Fruit fly (Drosophila melanogaster) whole organism, prepupa: ENCODE results near the gene yellow-f2.

Experiments
- Blimp-1 ChIP-seq: fragments of 200-800 bp; sonication (Bioruptor generic); optimal IDR thresholded peaks from 3 replicates; lab custom pipeline; 2017; ENCODE audit warnings: missing biosample characterization, missing genetic modification characterization, mild to moderate bottlenecking, moderate library complexity, missing genetic modification reagents
- CG10631 ChIP-seq: fragments of 200-800 bp; sonication (Bioruptor generic); optimal IDR thresholded peaks from 2 replicates; lab custom pipeline; 2016; ENCODE audit warnings: missing biosample characterization, missing genetic modification characterization
- CG10669 ChIP-seq: fragments of 200-800 bp; sonication (Bioruptor generic); optimal IDR thresholded peaks from 3 replicates; lab custom pipeline; 2018; ENCODE audit warnings: missing biosample characterization, mild to moderate bottlenecking, missing genetic modification characterization, moderate library complexity
- CG11294 ChIP-seq: fragments of 200-800 bp; sonication (Bioruptor generic); IDR thresholded peaks from 2 replicates; pipeline ENCODE4 v1.3.6; 2022; ENCODE audit warnings: missing biosample characterization, missing genetic modification characterization
- CG11762 ChIP-seq: fragments of 200-800 bp; sonication (Bioruptor generic); optimal IDR thresholded peaks from 3 replicates; lab custom pipeline; 2016; ENCODE audit warnings: missing biosample characterization, missing genetic modification characterization; ENCODE audit not compliant: insufficient read depth
- CG11902 ChIP-seq: fragments of 200-800 bp; sonication (Bioruptor generic); optimal IDR thresholded peaks from 3 replicates; lab custom pipeline; 2016; ENCODE audit warnings: missing biosample characterization, missing genetic modification characterization
- CG15336 ChIP-seq: fragments of 200-800 bp; sonication (Bioruptor generic); IDR thresholded peaks from 2 replicates; pipeline ENCODE4 v1.3.6; 2022; ENCODE audit warnings: missing biosample characterization, missing genetic modification characterization
- CG1621 ChIP-seq: fragments of 200-800 bp; sonication (Bioruptor generic); optimal IDR thresholded peaks from 3 replicates; lab custom pipeline; 2018; ENCODE audit warnings: missing biosample characterization, mild to moderate bottlenecking, missing genetic modification characterization
- CG3032 ChIP-seq: fragments of 200-800 bp; optimal IDR thresholded peaks from 2 replicates; lab custom pipeline; 2019; ENCODE audit warnings: missing biosample characterization, mild to moderate bottlenecking, missing genetic modification characterization, moderate library complexity
- CG31627 ChIP-seq: fragments of 200-800 bp; sonication (Bioruptor generic); optimal IDR thresholded peaks from 3 replicates; lab custom pipeline; 2016; ENCODE audit warnings: missing biosample characterization, missing genetic modification characterization
- CG32006 ChIP-seq: fragments of 200-800 bp; sonication (Bioruptor generic); optimal IDR thresholded peaks from 3 replicates; lab custom pipeline; 2017; ENCODE audit warnings: missing biosample characterization, mild to moderate bottlenecking, missing genetic modification characterization
- CG34406 ChIP-seq: fragments of 200-800 bp; sonication (Bioruptor generic); optimal IDR thresholded peaks from 3 replicates; lab custom pipeline; 2016; ENCODE audit warnings: missing biosample characterization, missing genetic modification characterization
- CG3919 ChIP-seq: fragments of 200-800 bp; sonication (Bioruptor generic); optimal IDR thresholded peaks from 3 replicates; lab custom pipeline; 2016; ENCODE audit warnings: missing biosample characterization, missing genetic modification characterization
- CG4318 ChIP-seq: fragments of 200-800 bp; sonication (Bioruptor generic); optimal IDR thresholded peaks from 3 replicates; lab custom pipeline; 2017; ENCODE audit warnings: missing biosample characterization, mild to moderate bottlenecking, missing genetic modification characterization
- CG6163 ChIP-seq: fragments of 200-800 bp; sonication (Bioruptor generic); IDR thresholded peaks from 3 replicates; pipeline ENCODE4 v1.3.6; 2022; ENCODE audit warnings: missing biosample characterization, missing genetic modification characterization
- CG6808 ChIP-seq: fragments of 200-800 bp; sonication (Bioruptor generic); optimal IDR thresholded peaks from 3 replicates; lab custom pipeline; 2017; ENCODE audit warnings: missing biosample characterization, missing genetic modification characterization, mild to moderate bottlenecking, moderate library complexity, missing genetic modification reagents
- CG6854 ChIP-seq: fragments of 200-800 bp; sonication (Bioruptor generic); optimal IDR thresholded peaks from 2 replicates; lab custom pipeline; 2017; ENCODE audit warnings: missing biosample characterization, mild to moderate bottlenecking, missing genetic modification characterization
- CG7368 ChIP-seq: fragments of 200-800 bp; sonication (Bioruptor generic); optimal IDR thresholded peaks from 3 replicates; lab custom pipeline; 2016; ENCODE audit warnings: missing biosample characterization, missing genetic modification characterization
- CG8319 ChIP-seq: fragments of 200-800 bp; sonication (Bioruptor generic); optimal IDR thresholded peaks from 3 replicates; lab custom pipeline; 2016; ENCODE audit warnings: missing biosample characterization, missing genetic modification characterization
- CG8632 ChIP-seq: fragments of 200-800 bp; sonication (Bioruptor generic); optimal IDR thresholded peaks from 3 replicates; lab custom pipeline; 2016; ENCODE audit warnings: missing biosample characterization, missing genetic modification characterization
- CG9139 ChIP-seq: fragments of 200-800 bp; sonication (Bioruptor generic); optimal IDR thresholded peaks from 3 replicates; lab custom pipeline; 2017; ENCODE audit warnings: missing biosample characterization, mild to moderate bottlenecking, missing genetic modification characterization
- Eip75B ChIP-seq: fragments of 200-800 bp; sonication (Bioruptor generic); optimal IDR thresholded peaks from 3 replicates; lab custom pipeline; 2016; ENCODE audit warnings: missing biosample characterization, missing genetic modification characterization
- Eip78C ChIP-seq: fragments of 200-800 bp; sonication (Bioruptor generic); peaks from one replicate; lab custom pipeline; 2016; ENCODE audit warnings: missing biosample characterization, missing genetic modification characterization
- Eip93F ChIP-seq: fragments of 200-800 bp; sonication (Bioruptor generic); optimal IDR thresholded peaks from 2 replicates; lab custom pipeline; 2016; ENCODE audit warnings: missing biosample characterization, mild to moderate bottlenecking, missing genetic modification characterization
- Ets96B ChIP-seq: fragments of 200-800 bp; optimal IDR thresholded peaks from 2 replicates; lab custom pipeline; 2019; ENCODE audit warnings: missing biosample characterization, mild to moderate bottlenecking, missing genetic modification characterization, moderate library complexity
- Gug ChIP-seq: fragments of 200-800 bp; sonication (Bioruptor generic); IDR thresholded peaks from 2 replicates; pipeline ENCODE4 v1.3.6; 2022; ENCODE audit warnings: missing biosample characterization, missing genetic modification characterization
- Hr39 ChIP-seq: fragments of 200-800 bp; sonication (Bioruptor generic); optimal IDR thresholded peaks from 2 replicates; lab custom pipeline; 2016; ENCODE audit warnings: missing biosample characterization, missing genetic modification characterization
- Hr4 ChIP-seq: fragments of 200-800 bp; sonication (Bioruptor generic); optimal IDR thresholded peaks from 3 replicates; lab custom pipeline; 2016; ENCODE audit warnings: missing biosample characterization, missing genetic modification characterization
- OdsH ChIP-seq: fragments of 200-800 bp; sonication (Bioruptor generic); optimal IDR thresholded peaks from 3 replicates; lab custom pipeline; 2016; ENCODE audit warnings: missing biosample characterization, missing genetic modification characterization
- Sox14 ChIP-seq: fragments of 200-800 bp; sonication (Bioruptor generic); optimal IDR thresholded peaks from 3 replicates; lab custom pipeline; 2016; ENCODE audit warnings: missing biosample characterization, missing genetic modification characterization
- Sox15 ChIP-seq: fragments of 200-800 bp; sonication (Bioruptor generic); optimal IDR thresholded peaks from 3 replicates; lab custom pipeline; 2016; ENCODE audit warnings: missing biosample characterization, missing genetic modification characterization
- acj6 ChIP-seq: fragments of 200-800 bp; sonication (Bioruptor generic); optimal IDR thresholded peaks from 3 replicates; lab custom pipeline; 2016; ENCODE audit warnings: missing biosample characterization, missing genetic modification characterization
- cyc ChIP-seq: fragments of 200-800 bp; sonication (Bioruptor generic); optimal IDR thresholded peaks from 3 replicates; lab custom pipeline; 2016; ENCODE audit warnings: missing biosample characterization, missing genetic modification characterization
- dsx ChIP-seq: fragments of 200-800 bp; optimal IDR thresholded peaks from 3 replicates; lab custom pipeline; 2019; ENCODE audit warnings: missing biosample characterization, mild to moderate bottlenecking, missing genetic modification characterization, moderate library complexity; ENCODE audit not compliant: poor library complexity, severe bottlenecking
- eg ChIP-seq: fragments of 200-800 bp; sonication (Bioruptor generic); IDR thresholded peaks from 3 replicates; pipeline ENCODE4 v1.3.6; 2022; ENCODE audit warnings: missing biosample characterization, missing genetic modification characterization
- esn ChIP-seq: fragments of 200-800 bp; sonication (Bioruptor generic); optimal IDR thresholded peaks from 2 replicates; lab custom pipeline; 2016; ENCODE audit warnings: missing biosample characterization, mild to moderate bottlenecking, missing genetic modification characterization, moderate library complexity
- fd59A ChIP-seq: fragments of 200-800 bp; sonication (Bioruptor generic); optimal IDR thresholded peaks from 2 replicates; lab custom pipeline; 2017; ENCODE audit warnings: missing biosample characterization, mild to moderate bottlenecking, missing genetic modification characterization, missing genetic modification reagents
- fd85E ChIP-seq: fragments of 200-800 bp; sonication (Bioruptor generic); optimal IDR thresholded peaks from 3 replicates; lab custom pipeline; 2016; ENCODE audit warnings: missing biosample characterization, missing genetic modification characterization
- fkh ChIP-seq: fragments of 200-800 bp; sonication (Bioruptor generic); optimal IDR thresholded peaks from 3 replicates; lab custom pipeline; 2017; ENCODE audit warnings: missing biosample characterization, mild to moderate bottlenecking, missing genetic modification characterization, moderate library complexity
- lz ChIP-seq: fragments of 200-800 bp; sonication (Bioruptor generic); optimal IDR thresholded peaks from 3 replicates; lab custom pipeline; 2016; ENCODE audit warnings: missing biosample characterization, missing genetic modification characterization
- net ChIP-seq: fragments of 200-800 bp; sonication (Bioruptor generic); optimal IDR thresholded peaks from 3 replicates; lab custom pipeline; 2016; ENCODE audit warnings: missing biosample characterization, missing genetic modification characterization
- pdm3 ChIP-seq: fragments of 200-800 bp; sonication (Bioruptor generic); optimal IDR thresholded peaks from 3 replicates; lab custom pipeline; 2016; ENCODE audit warnings: missing biosample characterization, missing genetic modification characterization
- salr ChIP-seq, 2 experiments: fragments of 200-800 bp; sonication (Bioruptor generic); optimal IDR thresholded peaks; 3 replicates each; lab custom pipeline; 2016 to 2018; ENCODE audit warnings: missing biosample characterization in 2 of 2, missing genetic modification characterization in 2 of 2, mild to moderate bottlenecking in 1 of 2
- spab ChIP-seq: fragments of 200-800 bp; sonication (Bioruptor generic); optimal IDR thresholded peaks from 2 replicates; lab custom pipeline; 2017; ENCODE audit warnings: missing biosample characterization, mild to moderate bottlenecking, missing genetic modification characterization, missing genetic modification reagents
- ss ChIP-seq, 2 experiments: fragments of 200-800 bp; sonication (Bioruptor generic); optimal IDR thresholded peaks; 2 replicates in 1 of 2; 3 replicates in 1 of 2; lab custom pipeline; 2017 to 2018; ENCODE audit warnings: mild to moderate bottlenecking in 2 of 2, missing biosample characterization in 2 of 2, missing genetic modification characterization in 2 of 2, moderate library complexity in 1 of 2
- svp ChIP-seq: fragments of 200-800 bp; sonication (Bioruptor generic); peaks from one replicate; lab custom pipeline; 2016; ENCODE audit warnings: missing biosample characterization, missing genetic modification characterization
- topi ChIP-seq: fragments of 200-800 bp; sonication (Bioruptor generic); optimal IDR thresholded peaks from 3 replicates; lab custom pipeline; 2016; ENCODE audit warnings: missing biosample characterization, missing genetic modification characterization

The yellow-f2 gene

dm6 chr3R:13017623-13018036, 22.7 kb upstream of the yellow-f2 start (continued):
- TF ChIP-seq fd59A = no peak

dm6 chr3R:13015811-13016766, 21.1 kb upstream of the yellow-f2 start:
- TF ChIP-seq CG11902 (GFP tag; lab: Kevin White, UChicago) = no peak
- TF ChIP-seq CG11762 (GFP tag; lab: Kevin White, UChicago) = no peak
- TF ChIP-seq CG10631 (GFP tag; lab: Kevin White, UChicago) = peak; percentile 74
- no peak for TF ChIP-seq CG7368
- TF ChIP-seq ss (GFP tag; optimal IDR thresholded peaks at IDR 0.05; lab: Kevin White, UChicago) = peak; percentile 51 to 70
- TF ChIP-seq Gug (GFP tag; lab: Robert Waterston, UW) = no peak
- TF ChIP-seq fd85E (GFP tag; lab: Kevin White, UChicago) = no peak
- no peak for TF ChIP-seq pdm3 (GFP tag; lab: Kevin White, UChicago)
- TF ChIP-seq dsx (GFP tag; lab: Kevin White, UChicago) = peak; percentile 61
- TF ChIP-seq salr (GFP tag; optimal IDR thresholded peaks at IDR 0.05; lab: Kevin White, UChicago) = no peak
- no peak for TF ChIP-seq Hr4 (GFP tag; lab: Kevin White, UChicago)
- TF ChIP-seq Hr39 (GFP tag; lab: Kevin White, UChicago) = no peak
- peak; percentile 84 for TF ChIP-seq Eip78C
- peak; percentile 18 for TF ChIP-seq Eip93F
- no peak for TF ChIP-seq svp (GFP tag; lab: Kevin White, UChicago)
- TF ChIP-seq CG8632 = no peak
- TF ChIP-seq net = peak; percentile 19
- TF ChIP-seq CG6854 = no peak
- no peak for TF ChIP-seq CG10669 (GFP tag; lab: Kevin White, UChicago)
- peak; percentile 32 for TF ChIP-seq Blimp-1
- TF ChIP-seq fd59A = no peak
- peak; percentile 17 for TF ChIP-seq Eip75B (GFP tag; lab: Kevin White, UChicago)
- TF ChIP-seq CG31627 (GFP tag; lab: Kevin White, UChicago) = no peak
- peak; percentile 4 for TF ChIP-seq cyc (GFP tag; lab: Kevin White, UChicago)
- TF ChIP-seq Sox14 (GFP tag; lab: Kevin White, UChicago) = no peak
- TF ChIP-seq CG4318 = no peak
- TF ChIP-seq CG3919 (GFP tag; lab: Kevin White, UChicago) = no peak
- peak; percentile 4 for TF ChIP-seq CG1621 (tag; lab: Kevin White, UChicago)
- no peak for TF ChIP-seq CG8319 (GFP tag; lab: Kevin White, UChicago)
- peak; percentile 14 for TF ChIP-seq Ets96B
- no peak for TF ChIP-seq CG34406 (GFP tag; lab: Kevin White, UChicago)
- no peak for TF ChIP-seq acj6 (GFP tag; lab: Kevin White, UChicago)
- no peak for TF ChIP-seq Sox15 (GFP tag; lab: Kevin White, UChicago)
- peak; percentile 22 for TF ChIP-seq CG32006 (GFP tag; lab: Kevin White, UChicago)
- TF ChIP-seq lz (GFP tag; lab: Kevin White, UChicago) = no peak
- TF ChIP-seq CG15336 = peak; percentile 24; the same call in 1 of the 2 replicates
- peak; percentile 21 for TF ChIP-seq fkh (GFP tag; lab: Kevin White, UChicago)
- peak; percentile 22 for TF ChIP-seq topi (GFP tag; lab: Kevin White, UChicago)
- no peak for TF ChIP-seq CG11294 (GFP tag; lab: Robert Waterston, UW)
- TF ChIP-seq CG3032 (tag; lab: Kevin White, UChicago) = no peak
- TF ChIP-seq spab = peak; percentile 47
- 0 out of 3 replicates have a peak, but pooled peaks have one; percentile 5 for TF ChIP-seq eg
- TF ChIP-seq CG9139 (GFP tag; lab: Kevin White, UChicago) = peak; percentile 23
- peak; percentile 6 for TF ChIP-seq OdsH (GFP tag; lab: Kevin White, UChicago)
- peak; percentile 11 for TF ChIP-seq esn (GFP tag; lab: Kevin White, UChicago)
- TF ChIP-seq CG6163 (GFP tag; lab: Robert Waterston, UW) = peak; percentile 50; the same call in 1 of the 3 replicates
- peak; percentile 42 for TF ChIP-seq CG6808
